Worm (Caenorhabditis elegans) whole organism, L1 larva: ENCODE results near the gene egl-47.
A peak's percentile ranks its signal among the peaks of the same experiment; 100 is the strongest.

Experiments
- C04F5.9 ChIP-seq: sonication (generic microtip); optimal IDR thresholded peaks from 2 replicates; lab custom pipeline; 2016; ENCODE audit warnings: missing genetic modification characterization, missing compliant biosample characterization
- Y116A8C.19 ChIP-seq: sonication (generic microtip); optimal IDR thresholded peaks from 2 replicates; lab custom pipeline; 2016; ENCODE audit warnings: missing compliant biosample characterization, missing genetic modification characterization, borderline replicate concordance
- aha-1 ChIP-seq: fragments of 150-350 bp; optimal IDR thresholded peaks from 2 replicates; lab custom pipeline; 2014; ENCODE audit warnings: missing biosample characterization, missing genetic modification characterization
- alr-1 ChIP-seq: fragments of 200-800 bp; sonication (Bioruptor generic); optimal IDR thresholded peaks from 2 replicates; lab custom pipeline; 2018; ENCODE audit warnings: borderline replicate concordance, mild to moderate bottlenecking, missing genetic modification characterization, missing compliant biosample characterization
- ama-1 ChIP-seq: fragments of 150-350 bp; optimal IDR thresholded peaks from 2 replicates; lab custom pipeline; 2014
- ceh-8 ChIP-seq: fragments of 200-800 bp; sonication (Bioruptor generic); optimal IDR thresholded peaks from 2 replicates; lab custom pipeline; 2018; ENCODE audit warnings: mild to moderate bottlenecking, missing genetic modification characterization, moderate library complexity, missing compliant biosample characterization
- ceh-82 ChIP-seq, 3 experiments: fragments of 150-350 bp in 1 of 3; sonication (generic microtip) in 2 of 3; optimal IDR thresholded peaks; 2 replicates each; lab custom pipeline; 2014 to 2017; ENCODE audit warnings: missing biosample characterization in 3 of 3, missing genetic modification characterization in 3 of 3
- efl-1 ChIP-seq, 4 experiments: fragments of 150-350 bp; optimal IDR thresholded peaks in 3 of 4; peaks in 1 of 4; 1 replicate in 1 of 4; 2 replicates in 3 of 4; lab custom pipeline; 2014; ENCODE audit warnings: missing biosample characterization in 2 of 4, missing genetic modification characterization in 2 of 4, missing genetic modification reagents in 2 of 4
- egl-13 ChIP-seq: sonication (generic microtip); optimal IDR thresholded peaks from 2 replicates; lab custom pipeline; 2016; ENCODE audit warnings: missing genotype, missing genetic modification reagents, missing genetic modification characterization, missing compliant biosample characterization
- elt-3 ChIP-seq, 6 experiments: fragments of 150-350 bp in 1 of 6; sonication (generic microtip); optimal IDR thresholded peaks; 2 replicates each; lab custom pipeline; 2017 to 2018; ENCODE audit warnings: missing biosample characterization in 6 of 6, missing genetic modification characterization in 6 of 6, inconsistent platforms in 1 of 6
- fkh-8 ChIP-seq: sonication (generic microtip); optimal IDR thresholded peaks from 2 replicates; lab custom pipeline; 2016; ENCODE audit warnings: mild to moderate bottlenecking, missing genetic modification characterization, missing compliant biosample characterization
- grh-1 ChIP-seq: fragments of 200-800 bp; sonication (Bioruptor generic); IDR thresholded peaks from 2 replicates; pipeline ENCODE4 v1.3.6; 2022; ENCODE audit warnings: missing genetic modification reagents, missing genetic modification characterization, missing compliant biosample characterization
- hlh-17 ChIP-seq: fragments of 200-800 bp; sonication (Bioruptor generic); optimal IDR thresholded peaks from 2 replicates; lab custom pipeline; 2018; ENCODE audit warnings: missing genetic modification characterization, mild to moderate bottlenecking, missing compliant biosample characterization, moderate library complexity, borderline replicate concordance
- hlh-4 ChIP-seq: sonication (generic microtip); optimal IDR thresholded peaks from 2 replicates; lab custom pipeline; 2016; ENCODE audit warnings: mild to moderate bottlenecking, missing genetic modification characterization, missing compliant biosample characterization
- irx-1 ChIP-seq: sonication (generic microtip); optimal IDR thresholded peaks from 2 replicates; lab custom pipeline; 2016; ENCODE audit warnings: missing genetic modification characterization, missing compliant biosample characterization
- isw-1 ChIP-seq: fragments of 200-800 bp; sonication (Bioruptor generic); IDR thresholded peaks from 2 replicates; pipeline ENCODE4 v1.3.6; 2022; ENCODE audit warnings: missing genetic modification characterization, missing compliant biosample characterization
- jun-1 ChIP-seq: fragments of 150-350 bp; optimal IDR thresholded peaks from 2 replicates; lab custom pipeline; 2014; ENCODE audit warnings: missing biosample characterization, missing genetic modification reagents, missing genetic modification characterization
- lin-14 ChIP-seq: fragments of 200-800 bp; sonication (Bioruptor generic); optimal IDR thresholded peaks from 2 replicates; lab custom pipeline; 2018; ENCODE audit warnings: mild to moderate bottlenecking, missing genetic modification characterization, moderate library complexity, missing compliant biosample characterization
- lin-15B ChIP-seq: fragments of 150-350 bp; sonication (generic microtip); optimal IDR thresholded peaks from 3 replicates; lab custom pipeline; 2014; ENCODE audit warnings: missing biosample characterization, missing genetic modification characterization
- lin-39 ChIP-seq: fragments of 150-350 bp; optimal IDR thresholded peaks from 2 replicates; lab custom pipeline; 2014; ENCODE audit warnings: missing biosample characterization, missing genetic modification reagents, missing genetic modification characterization
- lsy-2 ChIP-seq, 2 experiments: fragments of 150-350 bp; optimal IDR thresholded peaks; 2 replicates each; lab custom pipeline; 2014; ENCODE audit warnings: missing biosample characterization in 2 of 2, missing genetic modification characterization in 2 of 2
- mdl-1 ChIP-seq, 2 experiments: fragments of 150-350 bp; optimal IDR thresholded peaks; 2 replicates each; lab custom pipeline; 2014 to 2017; ENCODE audit warnings: missing biosample characterization in 2 of 2, missing genetic modification characterization in 2 of 2, inconsistent platforms in 1 of 2
- mep-1 ChIP-seq: fragments of 150-350 bp; optimal IDR thresholded peaks from 2 replicates; lab custom pipeline; 2014; ENCODE audit warnings: missing biosample characterization, missing genetic modification characterization
- nhr-12 ChIP-seq: sonication (generic microtip); optimal IDR thresholded peaks from 2 replicates; lab custom pipeline; 2017; ENCODE audit warnings: missing biosample characterization, missing genetic modification characterization
- nhr-20 ChIP-seq: sonication (generic microtip); optimal IDR thresholded peaks from 2 replicates; lab custom pipeline; 2016; ENCODE audit warnings: mild to moderate bottlenecking, missing genetic modification characterization, missing compliant biosample characterization
- nhr-28 ChIP-seq: fragments of 150-350 bp; optimal IDR thresholded peaks from 2 replicates; lab custom pipeline; 2014; ENCODE audit warnings: missing biosample characterization, missing genetic modification characterization
- nhr-47 ChIP-seq: sonication (generic microtip); optimal IDR thresholded peaks from 2 replicates; lab custom pipeline; 2016; ENCODE audit warnings: mild to moderate bottlenecking, missing genetic modification characterization, moderate library complexity, missing compliant biosample characterization
- nhr-71 ChIP-seq: sonication (generic microtip); optimal IDR thresholded peaks from 2 replicates; lab custom pipeline; 2016; ENCODE audit warnings: mild to moderate bottlenecking, missing genetic modification characterization, moderate library complexity, missing compliant biosample characterization
- nhr-77 ChIP-seq: fragments of 150-350 bp; optimal IDR thresholded peaks from 2 replicates; lab custom pipeline; 2014; ENCODE audit warnings: missing biosample characterization, missing genetic modification characterization
- pax-3 ChIP-seq: fragments of 200-800 bp; sonication (Bioruptor generic); optimal IDR thresholded peaks from 2 replicates; lab custom pipeline; 2018; ENCODE audit warnings: mild to moderate bottlenecking, missing genetic modification characterization, moderate library complexity, missing compliant biosample characterization
- pqm-1 ChIP-seq: sonication (generic microtip); optimal IDR thresholded peaks from 3 replicates; lab custom pipeline; 2017; ENCODE audit warnings: missing biosample characterization, missing genetic modification characterization
- skn-1 ChIP-seq: fragments of 150-350 bp; optimal IDR thresholded peaks from 2 replicates; lab custom pipeline; 2014; ENCODE audit warnings: missing biosample characterization, missing genetic modification characterization
- sup-37 ChIP-seq: fragments of 200-800 bp; sonication (Bioruptor generic); optimal IDR thresholded peaks from 2 replicates; lab custom pipeline; 2018; ENCODE audit warnings: mild to moderate bottlenecking, missing genetic modification characterization, missing compliant biosample characterization
- swsn-7 ChIP-seq: sonication (generic microtip); optimal IDR thresholded peaks from 2 replicates; lab custom pipeline; 2016; ENCODE audit warnings: missing genetic modification characterization, missing compliant biosample characterization
- tbx-2 ChIP-seq: sonication (generic microtip); optimal IDR thresholded peaks from 2 replicates; lab custom pipeline; 2016; ENCODE audit warnings: missing genetic modification characterization, missing compliant biosample characterization
- unc-130 ChIP-seq: fragments of 150-350 bp; optimal IDR thresholded peaks from 2 replicates; lab custom pipeline; 2017; ENCODE audit warnings: missing biosample characterization, missing genetic modification characterization, inconsistent platforms
- unc-30 ChIP-seq: sonication (generic microtip); optimal IDR thresholded peaks from 2 replicates; lab custom pipeline; 2017; ENCODE audit warnings: missing biosample characterization, missing genetic modification characterization
- unc-98 ChIP-seq: fragments of 200-800 bp; sonication (Bioruptor generic); IDR thresholded peaks from 2 replicates; pipeline ENCODE4 v1.3.6; 2022; ENCODE audit warnings: missing genetic modification characterization, missing compliant biosample characterization
- xbp-1 ChIP-seq: sonication (generic microtip); optimal IDR thresholded peaks from 2 replicates; lab custom pipeline; 2016; ENCODE audit warnings: missing genetic modification characterization, missing compliant biosample characterization
- zip-4 ChIP-seq: fragments of 200-800 bp; sonication (Bioruptor generic); optimal IDR thresholded peaks from 2 replicates; lab custom pipeline; 2018; ENCODE audit warnings: mild to moderate bottlenecking, missing genetic modification characterization, moderate library complexity, missing compliant biosample characterization

The egl-47 gene

ce11 chrV:9901119-9901518, 1.7 kb downstream of the egl-47 start:
- no peak for TF ChIP-seq sup-37 (GFP tag; lab: Kevin White, UChicago)
- no peak for TF ChIP-seq nhr-20
- no peak for TF ChIP-seq aha-1 (tag; lab: Kevin White, UChicago)
- no peak for TF ChIP-seq nhr-28
- TF ChIP-seq isw-1 (GFP tag; lab: Robert Waterston, UW), result no peak
- no peak for TF ChIP-seq hlh-17 (GFP tag; lab: Kevin White, UChicago)
- TF ChIP-seq jun-1 (tag; lab: Kevin White, UChicago), result no peak
- no peak for TF ChIP-seq pax-3 (tag; lab: Kevin White, UChicago)
- TF ChIP-seq ama-1 (lab: Kevin White, UChicago), result no peak
- TF ChIP-seq unc-130, result no peak
- TF ChIP-seq grh-1 (GFP tag; lab: Robert Waterston, UW), result no peak
- TF ChIP-seq egl-13 (tag; lab: Kevin White, UChicago), result peak; percentile 67
- no peak for TF ChIP-seq nhr-77 (tag; lab: Kevin White, UChicago)
- TF ChIP-seq nhr-71, result peak; percentile 42
- TF ChIP-seq hlh-4, result peak; percentile 94
- peak; percentile 66 for TF ChIP-seq nhr-47 (tag; lab: Kevin White, UChicago)
- no peak for TF ChIP-seq mep-1 (tag; lab: Kevin White, UChicago)
- TF ChIP-seq fkh-8 (tag; lab: Kevin White, UChicago), result peak; percentile 43
- TF ChIP-seq alr-1 (tag; lab: Kevin White, UChicago), result no peak

- TF ChIP-seq zip-4 (GFP tag; lab: Kevin White, UChicago) (no peak), lin-39 (no peak), aha-1 (tag; lab: Kevin White, UChicago) (no peak), mdl-1 (tag; optimal IDR thresholded peaks at IDR 0.05; lab: Kevin White, UChicago) (no peak), grh-1 (GFP tag; lab: Robert Waterston, UW) (no peak), ceh-8 (GFP tag; lab: Kevin White, UChicago) (no peak), unc-98 (GFP tag; lab: Robert Waterston, UW) (no peak), lsy-2 (tag; optimal IDR thresholded peaks at IDR 0.05; lab: Kevin White, UChicago) (no peak), ceh-82 (tag; optimal IDR thresholded peaks at IDR 0.05; lab: Kevin White, UChicago) (no peak), pqm-1 (no peak), xbp-1 (tag; lab: Kevin White, UChicago) (no peak), Y116A8C.19 (tag; lab: Kevin White, UChicago) (no peak), skn-1 (tag; lab: Kevin White, UChicago) (no peak), elt-3 (tag; optimal IDR thresholded peaks at IDR 0.05; lab: Kevin White, UChicago) (no peak), nhr-20 (no peak)
Observed at ce11 chrV:9906115-9906514, 6.7 kb downstream of the egl-47 start, which contains the start of gene fipr-11. fipr-11 (minus strand) TSS chrV:9906215.

ce11 chrV:9907205-9907604, 7.8 kb downstream of the egl-47 start:
- TF ChIP-seq C04F5.9 (tag; lab: Kevin White, UChicago) (no peak), lin-14 (GFP tag; lab: Kevin White, UChicago) (no peak), nhr-71 (no peak), hlh-4 (no peak), nhr-12 (tag; lab: Kevin White, UChicago) (no peak), swsn-7 (no peak), nhr-77 (tag; lab: Kevin White, UChicago) (no peak), tbx-2 (tag; lab: Kevin White, UChicago) (no peak), fkh-8 (tag; lab: Kevin White, UChicago) (no peak), pax-3 (tag; lab: Kevin White, UChicago) (no peak)

- TF ChIP-seq lin-15B (tag; lab: Kevin White, UChicago), result no peak
- no peak for TF ChIP-seq efl-1 (optimal IDR thresholded peaks at IDR 0.05; lab: Kevin White, UChicago)
- TF ChIP-seq efl-1 (GFP tag; optimal IDR thresholded peaks at IDR 0.05 in 1 of 2; lab: Kevin White, UChicago), result no peak
- TF ChIP-seq Y116A8C.19 (tag; lab: Kevin White, UChicago), result no peak
- no peak for TF ChIP-seq unc-30
- no peak for TF ChIP-seq irx-1 (tag; lab: Kevin White, UChicago)
Observed at ce11 chrV:9909624-9910023, 10.2 kb downstream of the egl-47 start.
